Fruit fly (Drosophila melanogaster): Measurements from ENCODE around the gene CG1529.
A peak's percentile ranks its signal among the peaks of the same experiment; 100 is the strongest.

Gene CG1529

DNA sequence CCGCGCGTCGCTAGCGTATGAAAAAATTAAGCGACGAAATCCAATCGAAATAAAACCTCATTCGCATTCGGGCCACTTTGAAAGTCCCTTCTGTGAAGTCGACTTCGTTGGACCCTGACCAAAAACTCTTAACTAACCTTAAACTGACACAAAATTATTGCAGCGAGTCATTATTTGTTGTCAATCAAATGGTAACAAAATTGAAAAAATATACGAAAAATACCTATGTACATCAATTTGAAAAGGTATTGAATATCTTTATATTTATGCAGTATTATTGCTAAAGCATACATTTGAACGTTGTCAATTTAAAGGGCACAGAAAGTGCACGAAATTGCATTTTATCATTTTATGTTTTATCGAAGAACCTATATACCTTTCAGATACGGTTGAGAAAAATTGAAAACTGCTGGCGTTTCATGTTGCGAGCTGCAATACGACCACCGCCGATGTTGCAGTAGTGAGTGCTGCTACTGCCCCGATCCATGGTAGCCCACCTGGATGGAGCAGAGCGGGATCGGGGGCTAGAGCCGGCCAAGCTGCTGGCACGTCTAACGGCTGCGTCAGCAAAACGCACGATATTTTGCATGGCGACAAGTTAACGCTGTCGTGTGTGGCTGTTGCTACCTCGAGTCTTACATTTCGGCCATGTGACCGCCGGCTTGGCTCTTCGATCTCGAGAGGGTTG lies 42.0 kb upstream of the CG1529 start (continued):
- peak; percentile 73 for TF ChIP-seq CG8119 (GFP tag; IDR thresholded peaks at IDR 0.05)
- TF ChIP-seq dsx (GFP tag; optimal IDR thresholded peaks at IDR 0.05; ENCODE audit: poor library complexity, severe bottlenecking): no peak
- TF ChIP-seq CG11762 (GFP tag; optimal IDR thresholded peaks at IDR 0.05; ENCODE audit: insufficient read depth): peak; percentile 20
- peak; percentile 37 for TF ChIP-seq fd59A (GFP tag; optimal IDR thresholded peaks at IDR 0.05)
- peak; percentile 68 for TF ChIP-seq CG6276 (GFP tag; optimal IDR thresholded peaks at IDR 0.05)
- peak; percentile 24 for TF ChIP-seq cyc (GFP tag; optimal IDR thresholded peaks at IDR 0.05)
- TF ChIP-seq salr (GFP tag; optimal IDR thresholded peaks at IDR 0.05): peak in 1 of 2 experiments; percentile 41
- peak; percentile 47 for TF ChIP-seq topi (GFP tag; optimal IDR thresholded peaks at IDR 0.05)
- no peak for TF ChIP-seq fkh (GFP tag; optimal IDR thresholded peaks at IDR 0.05)
- peak; percentile 29 for TF ChIP-seq net (GFP tag; optimal IDR thresholded peaks at IDR 0.05)
- peak; percentile 66 for TF ChIP-seq OdsH (GFP tag; optimal IDR thresholded peaks at IDR 0.05)
- peak; percentile 57 for TF ChIP-seq Sox102F (GFP tag; optimal IDR thresholded peaks at IDR 0.05)
- TF ChIP-seq CG6163 (GFP tag; IDR thresholded peaks at IDR 0.05): peak; percentile 32; the same call in 1 of the 3 replicates
- peak; percentile 53 for TF ChIP-seq CG3919 (GFP tag; optimal IDR thresholded peaks at IDR 0.05)
- peak; percentile 47 for TF ChIP-seq CG10669 (GFP tag; optimal IDR thresholded peaks at IDR 0.05)

DNA sequence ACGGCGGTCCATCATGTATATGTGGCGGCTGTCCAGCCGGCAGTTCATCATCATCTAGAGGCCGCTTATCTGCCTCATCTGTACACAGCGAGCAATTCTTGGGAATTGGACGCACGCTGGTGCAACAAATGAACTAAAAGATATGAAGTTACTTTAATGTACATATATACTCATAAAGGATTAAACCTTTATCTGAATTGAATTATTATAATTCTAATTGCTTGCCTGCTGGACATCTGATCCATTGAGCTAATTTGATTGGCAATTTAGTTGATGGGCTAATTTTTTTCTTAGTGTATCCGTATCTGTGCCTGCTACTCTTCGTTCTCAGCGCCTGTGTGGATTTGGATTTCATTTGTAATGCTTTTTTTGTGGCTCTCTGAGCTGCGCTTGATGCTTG lies 41.2 kb upstream of the CG1529 start:
- TF ChIP-seq spab (GFP tag; optimal IDR thresholded peaks at IDR 0.05) (peak; percentile 84), CG6808 (GFP tag; optimal IDR thresholded peaks at IDR 0.05) (peak; percentile 90), svp (GFP tag) (peak; percentile 96), CG6854 (GFP tag; optimal IDR thresholded peaks at IDR 0.05) (peak; percentile 64), ss (GFP tag; optimal IDR thresholded peaks at IDR 0.05) (peak; percentile 86 to 89), pdm3 (GFP tag; optimal IDR thresholded peaks at IDR 0.05) (peak; percentile 90), Eip78C (GFP tag) (peak; percentile 97), CG3919 (GFP tag; optimal IDR thresholded peaks at IDR 0.05) (peak; percentile 87), net (GFP tag; optimal IDR thresholded peaks at IDR 0.05) (peak; percentile 89), cyc (GFP tag; optimal IDR thresholded peaks at IDR 0.05) (peak; percentile 82), CG32006 (GFP tag; optimal IDR thresholded peaks at IDR 0.05) (peak; percentile 94), achi (GFP tag; optimal IDR thresholded peaks at IDR 0.05) (peak; percentile 86), Blimp-1 (GFP tag; optimal IDR thresholded peaks at IDR 0.05) (peak; percentile 53), Lpt (GFP tag; optimal IDR thresholded peaks at IDR 0.05) (peak; percentile 90), fd85E (GFP tag; optimal IDR thresholded peaks at IDR 0.05) (peak; percentile 26), Sox14 (GFP tag; optimal IDR thresholded peaks at IDR 0.05) (peak; percentile 90), CG16779 (tag; optimal IDR thresholded peaks at IDR 0.05) (peak; percentile 81), CG11294 (GFP tag; IDR thresholded peaks at IDR 0.05) (peak; percentile 82), CG7368 (GFP tag; optimal IDR thresholded peaks at IDR 0.05) (peak; percentile 80), CG10669 (GFP tag; optimal IDR thresholded peaks at IDR 0.05) (peak; percentile 86), CG8319 (GFP tag; optimal IDR thresholded peaks at IDR 0.05) (peak; percentile 69), Hr4 (GFP tag; optimal IDR thresholded peaks at IDR 0.05) (peak; percentile 89), Eip75B (GFP tag; optimal IDR thresholded peaks at IDR 0.05) (peak; percentile 89), Ets96B (tag; optimal IDR thresholded peaks at IDR 0.05) (peak; percentile 90), esn (GFP tag; optimal IDR thresholded peaks at IDR 0.05) (peak; percentile 89), CG8632 (GFP tag; optimal IDR thresholded peaks at IDR 0.05) (peak; percentile 80), Hr39 (GFP tag; optimal IDR thresholded peaks at IDR 0.05) (peak; percentile 80), CG9139 (GFP tag; optimal IDR thresholded peaks at IDR 0.05) (peak; percentile 76), salr (GFP tag; optimal IDR thresholded peaks at IDR 0.05) (peak; percentile 72 to 75), acj6 (GFP tag; optimal IDR thresholded peaks at IDR 0.05) (peak; percentile 87), CG34406 (GFP tag; optimal IDR thresholded peaks at IDR 0.05) (peak; percentile 82), CG3032 (tag; optimal IDR thresholded peaks at IDR 0.05) (peak; percentile 87), Smox (GFP tag; optimal IDR thresholded peaks at IDR 0.05) (peak; percentile 84), eg (GFP tag; IDR thresholded peaks at IDR 0.05) (peak; percentile 90), fkh (GFP tag; optimal IDR thresholded peaks at IDR 0.05) (no peak), CG4318 (GFP tag; optimal IDR thresholded peaks at IDR 0.05) (peak; percentile 77), dac (GFP tag; optimal IDR thresholded peaks at IDR 0.05) (peak; percentile 82), topi (GFP tag; optimal IDR thresholded peaks at IDR 0.05) (peak; percentile 88), Sox102F (GFP tag; optimal IDR thresholded peaks at IDR 0.05) (peak; percentile 88), dsx (GFP tag; optimal IDR thresholded peaks at IDR 0.05; ENCODE audit: poor library complexity, severe bottlenecking) (peak; percentile 90), CG15336 (GFP tag; IDR thresholded peaks at IDR 0.05) (peak; percentile 92)
